Worm (Caenorhabditis elegans) whole organism, L2 larva: Measurements from ENCODE around the gene F37A4.3.

Experiments
- alr-1 ChIP-seq: fragments of 150-350 bp; optimal IDR thresholded peaks from 2 replicates; lab custom pipeline; 2014; ENCODE audit warnings: missing biosample characterization, missing genetic modification characterization
- ama-1 ChIP-seq: fragments of 150-350 bp; optimal IDR thresholded peaks from 2 replicates; lab custom pipeline; 2018; ENCODE audit warnings: inconsistent platforms
- elt-3 ChIP-seq: sonication (generic microtip); optimal IDR thresholded peaks from 2 replicates; lab custom pipeline; 2017; ENCODE audit warnings: missing biosample characterization, missing genetic modification characterization
- fos-1 ChIP-seq: fragments of 150-350 bp; optimal IDR thresholded peaks from 2 replicates; lab custom pipeline; 2014; ENCODE audit warnings: missing biosample characterization, missing genetic modification characterization
- gmeb-1 ChIP-seq: fragments of 150-350 bp; optimal IDR thresholded peaks from 2 replicates; lab custom pipeline; 2014; ENCODE audit warnings: missing biosample characterization, missing genetic modification characterization
- mab-5 ChIP-seq: fragments of 150-350 bp; optimal IDR thresholded peaks from 2 replicates; lab custom pipeline; 2014; ENCODE audit warnings: missing biosample characterization, missing genetic modification characterization
- nhr-11 ChIP-seq: fragments of 150-350 bp; optimal IDR thresholded peaks from 2 replicates; lab custom pipeline; 2014; ENCODE audit warnings: missing biosample characterization, missing genetic modification characterization
- nhr-77 ChIP-seq: fragments of 150-350 bp; optimal IDR thresholded peaks from 2 replicates; lab custom pipeline; 2014; ENCODE audit warnings: missing biosample characterization, missing genetic modification characterization
- peb-1 ChIP-seq: fragments of 150-350 bp; optimal IDR thresholded peaks from 2 replicates; lab custom pipeline; 2014; ENCODE audit warnings: missing biosample characterization, missing genetic modification characterization
- snpc-4 ChIP-seq: fragments of 150-350 bp; optimal IDR thresholded peaks from 2 replicates; lab custom pipeline; 2014; ENCODE audit warnings: missing biosample characterization, missing genetic modification characterization
- zag-1 ChIP-seq: fragments of 150-350 bp; optimal IDR thresholded peaks from 2 replicates; lab custom pipeline; 2014; ENCODE audit warnings: missing biosample characterization, missing genetic modification characterization
- ztf-4 ChIP-seq: fragments of 150-350 bp; optimal IDR thresholded peaks from 2 replicates; lab custom pipeline; 2014; ENCODE audit warnings: missing biosample characterization, missing genetic modification characterization

DNA sequence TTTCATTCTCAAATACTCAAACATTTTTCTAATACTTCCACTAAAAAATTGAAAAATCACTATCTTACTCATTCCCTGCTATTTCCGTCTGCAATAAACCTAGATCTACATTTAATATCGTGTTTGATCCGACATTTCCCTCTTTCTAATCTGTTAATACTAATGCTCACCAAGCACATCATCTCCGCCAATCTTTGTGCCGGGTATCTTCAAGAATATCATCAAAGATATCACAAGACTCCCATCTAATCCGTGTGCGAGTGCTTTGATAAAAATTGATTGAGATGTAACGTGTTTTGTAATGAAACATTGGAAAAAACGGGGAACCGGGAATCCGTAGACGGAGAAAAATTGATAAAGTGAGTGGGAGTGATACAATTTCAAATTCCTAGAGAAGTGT, 39.0 kb upstream of the F37A4.3 start:
- TF ChIP-seq ama-1 (lab: Kevin White, UChicago), result no peak
- no peak for TF ChIP-seq ztf-4
- TF ChIP-seq elt-3, result no peak
- TF ChIP-seq snpc-4, result no peak
- no peak for TF ChIP-seq nhr-11 (tag; lab: Kevin White, UChicago)
- no peak for TF ChIP-seq mab-5
- no peak for TF ChIP-seq alr-1 (tag; lab: Kevin White, UChicago)
- TF ChIP-seq fos-1, result no peak
- no peak for TF ChIP-seq peb-1
- TF ChIP-seq zag-1, result no peak
- no peak for TF ChIP-seq gmeb-1
- no peak for TF ChIP-seq nhr-77 (tag; lab: Kevin White, UChicago)
